Worm (Caenorhabditis elegans) whole organism, late embryonic: ENCODE results near the gene ilcr-2.

Experiments used
- C08G9.2 ChIP-seq: sonication (generic microtip); optimal IDR thresholded peaks from 2 replicates; lab custom pipeline; 2016; ENCODE audit warnings: mild to moderate bottlenecking, missing genetic modification characterization, moderate library complexity, missing compliant biosample characterization
- C38D4.7 ChIP-seq: fragments of 200-800 bp; sonication (Bioruptor generic); optimal IDR thresholded peaks from 2 replicates; lab custom pipeline; 2018; ENCODE audit warnings: mild to moderate bottlenecking, missing genetic modification characterization, moderate library complexity, missing compliant biosample characterization
- K02D7.2 ChIP-seq: sonication (generic microtip); optimal IDR thresholded peaks from 2 replicates; lab custom pipeline; 2017; ENCODE audit warnings: mild to moderate bottlenecking, missing genetic modification characterization, missing compliant biosample characterization
- K09A11.1 ChIP-seq: sonication (generic microtip); optimal IDR thresholded peaks from 2 replicates; lab custom pipeline; 2017; ENCODE audit warnings: antibody characterized with exemption, mild to moderate bottlenecking, missing genetic modification characterization, missing compliant biosample characterization; ENCODE audit not compliant: insufficient read depth
- T23F11.4 ChIP-seq: fragments of 200-800 bp; sonication (Bioruptor generic); optimal IDR thresholded peaks from 2 replicates; lab custom pipeline; 2018; ENCODE audit warnings: mild to moderate bottlenecking, missing genetic modification characterization, missing compliant biosample characterization
- ahr-1 ChIP-seq: sonication (generic microtip); optimal IDR thresholded peaks from 2 replicates; lab custom pipeline; 2016; ENCODE audit warnings: missing genetic modification characterization, missing compliant biosample characterization
- ceh-18 ChIP-seq: sonication (generic microtip); optimal IDR thresholded peaks from 2 replicates; lab custom pipeline; 2016; ENCODE audit warnings: missing genetic modification characterization, missing compliant biosample characterization
- ceh-19 ChIP-seq: fragments of 200-800 bp; sonication (Bioruptor generic); optimal IDR thresholded peaks from 2 replicates; lab custom pipeline; 2018; ENCODE audit warnings: mild to moderate bottlenecking, missing genetic modification characterization, missing compliant biosample characterization
- ceh-30 ChIP-seq: fragments of 150-350 bp; optimal IDR thresholded peaks from 2 replicates; lab custom pipeline; 2014; ENCODE audit warnings: missing biosample characterization, missing genetic modification characterization
- ceh-31 ChIP-seq: sonication (generic microtip); optimal IDR thresholded peaks from 2 replicates; lab custom pipeline; 2016; ENCODE audit warnings: missing genetic modification characterization, missing compliant biosample characterization
- ceh-34 ChIP-seq: sonication (generic microtip); optimal IDR thresholded peaks from 2 replicates; lab custom pipeline; 2016; ENCODE audit warnings: mild to moderate bottlenecking, missing genetic modification characterization, missing compliant biosample characterization
- ceh-48 ChIP-seq: sonication (generic microtip); optimal IDR thresholded peaks from 2 replicates; lab custom pipeline; 2016; ENCODE audit warnings: missing genetic modification characterization, inconsistent platforms, missing compliant biosample characterization
- ceh-6 ChIP-seq: fragments of 200-800 bp; sonication (Bioruptor generic); optimal IDR thresholded peaks from 2 replicates; lab custom pipeline; 2018; ENCODE audit warnings: mild to moderate bottlenecking, missing genetic modification characterization, missing compliant biosample characterization
- che-1 ChIP-seq: sonication (generic microtip); optimal IDR thresholded peaks from 2 replicates; lab custom pipeline; 2016; ENCODE audit warnings: mild to moderate bottlenecking, missing genetic modification characterization, missing compliant biosample characterization
- elt-4 ChIP-seq: sonication (generic microtip); optimal IDR thresholded peaks from 2 replicates; lab custom pipeline; 2016; ENCODE audit warnings: missing genetic modification characterization, missing compliant biosample characterization
- eyg-1 ChIP-seq: sonication (generic microtip); optimal IDR thresholded peaks from 2 replicates; lab custom pipeline; 2016; ENCODE audit warnings: missing genotype, missing genetic modification characterization, missing compliant biosample characterization
- fkh-10 ChIP-seq: fragments of 150-350 bp; optimal IDR thresholded peaks from 2 replicates; lab custom pipeline; 2014; ENCODE audit warnings: missing biosample characterization, missing genetic modification reagents, missing genetic modification characterization
- fkh-6 ChIP-seq: sonication (generic microtip); optimal IDR thresholded peaks from 2 replicates; lab custom pipeline; 2016; ENCODE audit warnings: missing genetic modification characterization, missing compliant biosample characterization
- gmeb-2 ChIP-seq: sonication (generic microtip); optimal IDR thresholded peaks from 2 replicates; lab custom pipeline; 2016; ENCODE audit warnings: missing genetic modification characterization, inconsistent platforms, missing compliant biosample characterization
- hlh-13 ChIP-seq: fragments of 200-800 bp; sonication (Bioruptor generic); optimal IDR thresholded peaks from 2 replicates; lab custom pipeline; 2018; ENCODE audit warnings: mild to moderate bottlenecking, missing genetic modification characterization, missing compliant biosample characterization
- hlh-6 ChIP-seq: sonication (generic microtip); optimal IDR thresholded peaks from 2 replicates; lab custom pipeline; 2016; ENCODE audit warnings: missing genotype, missing genetic modification characterization, missing compliant biosample characterization
- mec-3 ChIP-seq: sonication (generic microtip); optimal IDR thresholded peaks from 2 replicates; lab custom pipeline; 2016; ENCODE audit warnings: borderline replicate concordance, missing genetic modification characterization, missing compliant biosample characterization
- nhr-11 ChIP-seq: fragments of 150-350 bp; optimal IDR thresholded peaks from 2 replicates; lab custom pipeline; 2014; ENCODE audit warnings: missing biosample characterization, missing genetic modification characterization
- npax-4 ChIP-seq: sonication (generic microtip); optimal IDR thresholded peaks from 2 replicates; lab custom pipeline; 2016; ENCODE audit warnings: missing genetic modification characterization, missing compliant biosample characterization
- pag-3 ChIP-seq: sonication (generic microtip); optimal IDR thresholded peaks from 2 replicates; lab custom pipeline; 2016; ENCODE audit warnings: missing compliant biosample characterization, missing genetic modification characterization, borderline replicate concordance
- pat-9 ChIP-seq: fragments of 200-800 bp; sonication (Bioruptor generic); optimal IDR thresholded peaks from 2 replicates; lab custom pipeline; 2018; ENCODE audit warnings: mild to moderate bottlenecking, missing genetic modification characterization, moderate library complexity, missing compliant biosample characterization
- pax-1 ChIP-seq: fragments of 150-350 bp; optimal IDR thresholded peaks from 2 replicates; lab custom pipeline; 2014; ENCODE audit warnings: missing biosample characterization, missing genetic modification characterization
- pha-2 ChIP-seq: sonication (generic microtip); optimal IDR thresholded peaks from 2 replicates; lab custom pipeline; 2017; ENCODE audit warnings: mild to moderate bottlenecking, missing genetic modification characterization, missing compliant biosample characterization
- pha-4 ChIP-seq: fragments of 150-350 bp; optimal IDR thresholded peaks from 2 replicates; lab custom pipeline; 2018; ENCODE audit warnings: missing biosample characterization, missing genetic modification reagents, missing genetic modification characterization
- pqm-1 ChIP-seq: sonication (generic microtip); optimal IDR thresholded peaks from 2 replicates; lab custom pipeline; 2016; ENCODE audit warnings: missing genetic modification characterization, missing compliant biosample characterization
- ref-2 ChIP-seq: sonication (generic microtip); optimal IDR thresholded peaks from 2 replicates; lab custom pipeline; 2016; ENCODE audit warnings: missing genetic modification characterization, missing compliant biosample characterization
- sdc-2 ChIP-seq: sonication (generic microtip); optimal IDR thresholded peaks from 2 replicates; lab custom pipeline; 2016; ENCODE audit warnings: missing genotype, missing genetic modification characterization, missing compliant biosample characterization
- sox-2 ChIP-seq: fragments of 200-800 bp; sonication (Bioruptor generic); IDR thresholded peaks from 2 replicates; pipeline ENCODE4 v1.3.6; 2022; ENCODE audit warnings: missing genetic modification reagents, missing genetic modification characterization, missing compliant biosample characterization
- unc-3 ChIP-seq, 2 experiments: fragments of 200-800 bp in 1 of 2; sonication (Bioruptor generic) in 1 of 2; sonication (generic microtip) in 1 of 2; conservative IDR thresholded peaks in 1 of 2; optimal IDR thresholded peaks in 1 of 2; 2 replicates each; pipeline versions ENCODE4 v1.3.6 to Lab custom; 2016 to 2022; ENCODE audit warnings: missing compliant biosample characterization in 2 of 2, missing genetic modification characterization in 2 of 2, missing genetic modification reagents in 1 of 2
- unc-42 ChIP-seq: sonication (generic microtip); optimal IDR thresholded peaks from 2 replicates; lab custom pipeline; 2016; ENCODE audit warnings: missing genotype, missing genetic modification characterization, missing compliant biosample characterization
- unc-86 ChIP-seq: sonication (generic microtip); optimal IDR thresholded peaks from 2 replicates; lab custom pipeline; 2016; ENCODE audit warnings: missing genetic modification characterization, missing compliant biosample characterization
- zip-5 ChIP-seq: sonication (generic microtip); optimal IDR thresholded peaks from 2 replicates; lab custom pipeline; 2016; ENCODE audit warnings: missing genetic modification characterization, missing compliant biosample characterization

The ilcr-2 gene

ce11 chrII:5478318-5478717 is 3.3 kb downstream of the ilcr-2 start, which contains the start of gene F56D1.1:
Gene F56D1.1 (plus strand): TSS chrII:5478618.
- TF ChIP-seq fkh-10 (GFP tag; lab: Kevin White, UChicago) (no peak), hlh-6 (no peak), nhr-11 (tag; lab: Kevin White, UChicago) (no peak), hlh-13 (no peak), gmeb-2 (tag; lab: Kevin White, UChicago) (no peak), eyg-1 (no peak), ceh-48 (tag; lab: Kevin White, UChicago) (no peak), ahr-1 (tag; lab: Kevin White, UChicago) (no peak), npax-4 (tag; lab: Kevin White, UChicago) (no peak), C08G9.2 (tag; lab: Kevin White, UChicago) (no peak), pha-2 (tag; lab: Kevin White, UChicago) (no peak), K09A11.1 (no peak), unc-3 (GFP tag; conservative IDR thresholded peaks at IDR 0.05; lab: Robert Waterston, UW) (no peak), unc-3 (tag; optimal IDR thresholded peaks at IDR 0.05; lab: Kevin White, UChicago) (no peak), C38D4.7 (GFP tag; lab: Kevin White, UChicago) (no peak)

ce11 chrII:5481982-5482381 is 6.9 kb downstream of the ilcr-2 start, which contains the start of gene cal-8:
Gene cal-8 (minus strand): TSS chrII:5482041.
- no peak for TF ChIP-seq gmeb-2 (tag; lab: Kevin White, UChicago)
- TF ChIP-seq fkh-10 (GFP tag; lab: Kevin White, UChicago), result no peak
- TF ChIP-seq sdc-2, result no peak
- TF ChIP-seq ceh-31 (tag; lab: Kevin White, UChicago), result no peak
- no peak for TF ChIP-seq ceh-34 (tag; lab: Kevin White, UChicago)
- TF ChIP-seq unc-42 (tag; lab: Kevin White, UChicago), result no peak
- TF ChIP-seq pqm-1 (tag; lab: Kevin White, UChicago), result no peak
- TF ChIP-seq ceh-19, result no peak
- TF ChIP-seq npax-4 (tag; lab: Kevin White, UChicago), result no peak
- TF ChIP-seq elt-4 (tag; lab: Kevin White, UChicago), result no peak
- no peak for TF ChIP-seq K02D7.2
- TF ChIP-seq pax-1, result no peak
- TF ChIP-seq mec-3 (tag; lab: Kevin White, UChicago), result no peak
- TF ChIP-seq unc-86 (tag; lab: Kevin White, UChicago), result no peak

- TF ChIP-seq ceh-19, result no peak
- no peak for TF ChIP-seq ceh-6 (GFP tag; lab: Kevin White, UChicago)
- no peak for TF ChIP-seq che-1 (tag; lab: Kevin White, UChicago)
- no peak for TF ChIP-seq ceh-48 (tag; lab: Kevin White, UChicago)
- no peak for TF ChIP-seq zip-5
- TF ChIP-seq fkh-6, result no peak
- no peak for TF ChIP-seq T23F11.4 (GFP tag; lab: Kevin White, UChicago)
- no peak for TF ChIP-seq gmeb-2 (tag; lab: Kevin White, UChicago)
- no peak for TF ChIP-seq pat-9 (tag; lab: Kevin White, UChicago)
- no peak for TF ChIP-seq mec-3 (tag; lab: Kevin White, UChicago)
- TF ChIP-seq pha-4 (tag; lab: Kevin White, UChicago), result no peak
- no peak for TF ChIP-seq C38D4.7 (GFP tag; lab: Kevin White, UChicago)
- TF ChIP-seq sox-2 (GFP tag; lab: Robert Waterston, UW), result no peak
- TF ChIP-seq unc-42 (tag; lab: Kevin White, UChicago), result no peak
- TF ChIP-seq pag-3 (tag; lab: Kevin White, UChicago), result no peak
- TF ChIP-seq K09A11.1, result no peak
These were observed 12.8 kb downstream of the ilcr-2 start, which contains the start of gene nep-5 for ce11 chrII:5487844-5488243. Gene nep-5 (plus strand): TSS chrII:5488144.

- TF ChIP-seq ref-2 (no peak), unc-42 (tag; lab: Kevin White, UChicago) (no peak), ceh-34 (tag; lab: Kevin White, UChicago) (no peak), sox-2 (GFP tag; lab: Robert Waterston, UW) (no peak), che-1 (tag; lab: Kevin White, UChicago) (no peak), ceh-18 (tag; lab: Kevin White, UChicago) (no peak), K09A11.1 (no peak), sdc-2 (no peak), ceh-30 (tag; lab: Kevin White, UChicago) (no peak)
- TF ChIP-seq, all 69 proteins: peak for 0
These were observed 19.4 kb downstream of the ilcr-2 start, which contains the start of gene F12A10.6 for ce11 chrII:5494405-5494804. Gene F12A10.6 (minus strand): TSS chrII:5494505.
